Worm (Caenorhabditis elegans): ENCODE measurements around the gene F58B3.6.

F58B3.6 gene

ce11 chrIV:11636409-11636723 lies at the start of gene F58B3.6:
F58B3.6 (plus strand) TSS chrIV:11636648.
- TF ChIP-seq ceh-20 (GFP tag; IDR thresholded peaks at IDR 0.05) (no peak), sdz-12 (GFP tag; optimal IDR thresholded peaks at IDR 0.05) (no peak), ceh-82 (tag; optimal IDR thresholded peaks at IDR 0.05) (no peak), saeg-2 (GFP tag; IDR thresholded peaks at IDR 0.05) (no peak), fkh-10 (GFP tag; optimal IDR thresholded peaks at IDR 0.05) (no peak), spr-3 (GFP tag; optimal IDR thresholded peaks at IDR 0.05) (no peak), dve-1 (tag; optimal IDR thresholded peaks at IDR 0.05; ENCODE audit: insufficient read depth) (peak; percentile 83), aha-1 (tag) (peak; percentile 62), nhr-28 (tag; optimal IDR thresholded peaks at IDR 0.05) (peak; percentile 72), unc-39 (tag; optimal IDR thresholded peaks at IDR 0.05) (no peak), mxl-3 (GFP tag; optimal IDR thresholded peaks at IDR 0.05) (no peak), lsy-2 (tag; optimal IDR thresholded peaks at IDR 0.05) (peak in 1 of 2 experiments; percentile 38), zfp-3 (GFP tag; conservative IDR thresholded peaks at IDR 0.05) (no peak), hlh-11 (tag; optimal IDR thresholded peaks at IDR 0.05) (peak; percentile 74), dmd-6 (GFP tag; IDR thresholded peaks at IDR 0.05) (no peak), pqm-1 (tag; optimal IDR thresholded peaks at IDR 0.05) (no peak), skn-1 (tag; optimal IDR thresholded peaks at IDR 0.05) (no peak), nhr-76 (tag; optimal IDR thresholded peaks at IDR 0.05) (no peak), R02D3.7 (tag; optimal IDR thresholded peaks at IDR 0.05) (no peak), D1046.2 (GFP tag; IDR thresholded peaks at IDR 0.05) (no peak), unc-130 (GFP tag; optimal IDR thresholded peaks at IDR 0.05) (no peak), mdl-1 (tag; optimal IDR thresholded peaks at IDR 0.05) (peak in 1 of 2 experiments; percentile 64), T26A8.4 (GFP tag; IDR thresholded peaks at IDR 0.05) (no peak), nhr-48 (tag; optimal IDR thresholded peaks at IDR 0.05) (no peak), Y48G9A.11 (GFP tag; IDR thresholded peaks at IDR 0.05) (no peak), lin-39 (tag; optimal IDR thresholded peaks at IDR 0.05) (no peak), set-16 (GFP tag; IDR thresholded peaks at IDR 0.05) (no peak), ceh-44 (GFP tag; IDR thresholded peaks at IDR 0.05) (no peak), arid-1 (GFP tag; conservative IDR thresholded peaks at IDR 0.05) (no peak), pha-4 (GFP tag; IDR thresholded peaks at IDR 0.05) (no peak), pha-4 (tag; optimal IDR thresholded peaks at IDR 0.05) (no peak), zip-2 (tag; optimal IDR thresholded peaks at IDR 0.05) (no peak), mep-1 (tag; optimal IDR thresholded peaks at IDR 0.05) (peak; percentile 30), ces-1 (GFP tag; optimal IDR thresholded peaks at IDR 0.05) (no peak), daf-8 (GFP tag; IDR thresholded peaks at IDR 0.05) (no peak), ceh-32 (tag; optimal IDR thresholded peaks at IDR 0.05; ENCODE audit: poor library complexity) (no peak), hmg-1.1 (GFP tag; IDR thresholded peaks at IDR 0.05) (0 out of 2 replicates have a peak, but pooled peaks have one; percentile 24), snpc-1.2 (GFP tag; IDR thresholded peaks at IDR 0.05) (no peak), lin-1 (GFP tag; IDR thresholded peaks at IDR 0.05) (no peak), zfp-2 (tag; optimal IDR thresholded peaks at IDR 0.05) (no peak), mdt-29 (GFP tag; IDR thresholded peaks at IDR 0.05) (no peak), nhr-25 (tag; optimal IDR thresholded peaks at IDR 0.05; ENCODE audit: borderline replicate concordance, insufficient read depth) (no peak), ceh-62 (tag; optimal IDR thresholded peaks at IDR 0.05) (no peak), ceh-28 (tag; optimal IDR thresholded peaks at IDR 0.05) (no peak), vab-7 (GFP tag; IDR thresholded peaks at IDR 0.05) (no peak), nhr-6 (tag; optimal IDR thresholded peaks at IDR 0.05) (no peak), nhr-77 (tag; optimal IDR thresholded peaks at IDR 0.05) (no peak), nhr-11 (tag; optimal IDR thresholded peaks at IDR 0.05) (peak; percentile 37), nhr-111 (GFP tag; optimal IDR thresholded peaks at IDR 0.05) (no peak), ZK546.5 (tag; optimal IDR thresholded peaks at IDR 0.05) (no peak), Y5F2A.4 (GFP tag; optimal IDR thresholded peaks at IDR 0.05) (no peak), daf-16 (GFP tag; optimal IDR thresholded peaks at IDR 0.05) (peak in 1 of 2 experiments; percentile 2), daf-16 (tag; optimal IDR thresholded peaks at IDR 0.05) (no peak), lim-7 (GFP tag; IDR thresholded peaks at IDR 0.05) (no peak)
